Worm (Caenorhabditis elegans) whole organism, young adult: Measurements from ENCODE around the gene F10G7.9.

ENCODE experiments used
- B0035.1 ChIP-seq: sonication (generic microtip); optimal IDR thresholded peaks from 2 replicates; lab custom pipeline; 2016; ENCODE audit warnings: missing genetic modification characterization, mild to moderate bottlenecking, missing compliant biosample characterization, missing genotype, missing genetic modification reagents
- B0261.1 ChIP-seq: sonication (generic microtip); optimal IDR thresholded peaks from 2 replicates; lab custom pipeline; 2016; ENCODE audit warnings: mild to moderate bottlenecking, missing genetic modification characterization, moderate library complexity, missing compliant biosample characterization
- B0336.3 ChIP-seq: fragments of 200-800 bp; sonication (Bioruptor generic); IDR thresholded peaks from 2 replicates; pipeline ENCODE4 v1.3.6; 2022; ENCODE audit warnings: missing genetic modification characterization, missing compliant biosample characterization
- F22D6.2 ChIP-seq: sonication (generic microtip); optimal IDR thresholded peaks from 2 replicates; lab custom pipeline; 2016; ENCODE audit warnings: mild to moderate bottlenecking, missing genetic modification characterization, missing compliant biosample characterization
- F23B12.7 ChIP-seq: sonication (generic microtip); optimal IDR thresholded peaks from 2 replicates; lab custom pipeline; 2017; ENCODE audit warnings: missing genetic modification characterization, mild to moderate bottlenecking, missing compliant biosample characterization, antibody characterized with exemption, moderate library complexity; ENCODE audit not compliant: insufficient read depth
- F52B5.7 ChIP-seq: sonication (generic microtip); optimal IDR thresholded peaks from 2 replicates; lab custom pipeline; 2016; ENCODE audit warnings: mild to moderate bottlenecking, missing genetic modification characterization, missing compliant biosample characterization
- K12H6.12 ChIP-seq: fragments of 200-800 bp; sonication (Bioruptor generic); optimal IDR thresholded peaks from 2 replicates; lab custom pipeline; 2018; ENCODE audit warnings: mild to moderate bottlenecking, missing genetic modification characterization, missing compliant biosample characterization
- T07F8.4 ChIP-seq: sonication (generic microtip); optimal IDR thresholded peaks from 2 replicates; lab custom pipeline; 2016; ENCODE audit warnings: mild to moderate bottlenecking, missing genetic modification characterization, moderate library complexity, missing compliant biosample characterization
- Y53F4B.3 ChIP-seq: fragments of 200-800 bp; sonication (Bioruptor generic); IDR thresholded peaks from 2 replicates; pipeline ENCODE4 v1.3.6; 2022; ENCODE audit warnings: missing genetic modification reagents, missing genetic modification characterization, missing compliant biosample characterization
- Y53G8AR.9 ChIP-seq: fragments of 200-800 bp; sonication (Bioruptor generic); conservative IDR thresholded peaks from 2 replicates; pipeline ENCODE4 v1.3.6; 2022; ENCODE audit warnings: missing genetic modification reagents, missing genetic modification characterization, missing compliant biosample characterization
- Y95B8A.8 ChIP-seq: fragments of 200-800 bp; sonication (Bioruptor generic); IDR thresholded peaks from 2 replicates; pipeline ENCODE4 v1.3.6; 2022; ENCODE audit warnings: missing genetic modification reagents, missing genetic modification characterization, missing compliant biosample characterization
- ama-1 ChIP-seq, 3 experiments: fragments of 150-350 bp in 1 of 3; sonication (generic microtip) in 2 of 3; optimal IDR thresholded peaks; 2 replicates each; lab custom pipeline; 2014 to 2018; ENCODE audit warnings: missing biosample characterization in 2 of 3, missing genetic modification characterization in 2 of 3, missing genetic modification reagents in 2 of 3
- aptf-3 ChIP-seq: fragments of 200-800 bp; sonication (Bioruptor generic); IDR thresholded peaks from 2 replicates; pipeline ENCODE4 v1.3.6; 2022; ENCODE audit warnings: missing genetic modification characterization, missing compliant biosample characterization
- attf-5 ChIP-seq: fragments of 200-800 bp; sonication (Bioruptor generic); optimal IDR thresholded peaks from 2 replicates; lab custom pipeline; 2018; ENCODE audit warnings: mild to moderate bottlenecking, missing genetic modification characterization, missing compliant biosample characterization
- ccch-3 ChIP-seq: fragments of 200-800 bp; sonication (Bioruptor generic); optimal IDR thresholded peaks from 2 replicates; lab custom pipeline; 2018; ENCODE audit warnings: mild to moderate bottlenecking, missing genetic modification characterization, missing compliant biosample characterization
- cebp-1 ChIP-seq, 2 experiments: fragments of 200-800 bp in 1 of 2; sonication (Bioruptor generic) in 1 of 2; sonication (generic microtip) in 1 of 2; IDR thresholded peaks in 1 of 2; optimal IDR thresholded peaks in 1 of 2; 2 replicates each; pipeline versions ENCODE4 v1.3.6 to Lab custom; 2017 to 2022; ENCODE audit warnings: missing compliant biosample characterization in 2 of 2, missing genetic modification characterization in 2 of 2, mild to moderate bottlenecking in 1 of 2, missing genetic modification reagents in 1 of 2, moderate library complexity in 1 of 2
- ceh-40 ChIP-seq: fragments of 200-800 bp; sonication (Bioruptor generic); IDR thresholded peaks from 2 replicates; pipeline ENCODE4 v1.3.6; 2022; ENCODE audit warnings: missing genetic modification characterization, missing compliant biosample characterization
- ceh-58 ChIP-seq: fragments of 200-800 bp; sonication (Bioruptor generic); IDR thresholded peaks from 2 replicates; pipeline ENCODE4 v1.3.6; 2022; ENCODE audit warnings: missing genetic modification characterization, missing compliant biosample characterization
- chd-7 ChIP-seq: sonication (generic microtip); optimal IDR thresholded peaks from 2 replicates; lab custom pipeline; 2016; ENCODE audit warnings: mild to moderate bottlenecking, missing genetic modification characterization, moderate library complexity, missing compliant biosample characterization
- dox-1 ChIP-seq: fragments of 200-800 bp; sonication (Bioruptor generic); IDR thresholded peaks from 2 replicates; pipeline ENCODE4 v1.3.6; 2022; ENCODE audit warnings: missing genetic modification reagents, missing genetic modification characterization, missing compliant biosample characterization
- efl-1 ChIP-seq: fragments of 150-350 bp; optimal IDR thresholded peaks from 2 replicates; lab custom pipeline; 2014; ENCODE audit warnings: missing biosample characterization, missing genetic modification reagents, missing genetic modification characterization
- fkh-3 ChIP-seq: sonication (generic microtip); optimal IDR thresholded peaks from 2 replicates; lab custom pipeline; 2016; ENCODE audit warnings: mild to moderate bottlenecking, missing genetic modification characterization, missing compliant biosample characterization
- gei-17 ChIP-seq: fragments of 200-800 bp; sonication (Bioruptor generic); optimal IDR thresholded peaks from 2 replicates; lab custom pipeline; 2018; ENCODE audit warnings: mild to moderate bottlenecking, missing genetic modification characterization, missing compliant biosample characterization
- him-1 ChIP-seq: sonication (generic microtip); optimal IDR thresholded peaks from 2 replicates; lab custom pipeline; 2016; ENCODE audit warnings: missing genotype, missing genetic modification reagents, missing genetic modification characterization, missing compliant biosample characterization
- hmg-1.2 ChIP-seq: fragments of 200-800 bp; sonication (Bioruptor generic); IDR thresholded peaks from 2 replicates; pipeline ENCODE4 v1.3.6; 2022; ENCODE audit warnings: missing genetic modification reagents, missing genetic modification characterization, missing compliant biosample characterization
- let-607 ChIP-seq, 2 experiments: fragments of 200-800 bp in 1 of 2; sonication (Bioruptor generic) in 1 of 2; sonication (generic microtip) in 1 of 2; optimal IDR thresholded peaks; 2 replicates each; lab custom pipeline; 2016 to 2018; ENCODE audit warnings: mild to moderate bottlenecking in 2 of 2, missing compliant biosample characterization in 2 of 2, missing genetic modification characterization in 2 of 2, moderate library complexity in 2 of 2, missing genotype in 1 of 2
- lin-40 ChIP-seq: sonication (generic microtip); optimal IDR thresholded peaks from 2 replicates; lab custom pipeline; 2016; ENCODE audit warnings: missing genetic modification characterization, mild to moderate bottlenecking, missing compliant biosample characterization, missing genotype, missing genetic modification reagents
- lin-54 ChIP-seq: fragments of 200-800 bp; sonication (Bioruptor generic); optimal IDR thresholded peaks from 2 replicates; lab custom pipeline; 2018; ENCODE audit warnings: mild to moderate bottlenecking, missing genetic modification characterization, missing compliant biosample characterization
- madf-6 ChIP-seq: fragments of 200-800 bp; sonication (Bioruptor generic); IDR thresholded peaks from 2 replicates; pipeline ENCODE4 v1.3.6; 2022; ENCODE audit warnings: missing genetic modification reagents, missing genetic modification characterization, missing compliant biosample characterization
- madf-8 ChIP-seq: fragments of 200-800 bp; sonication (Bioruptor generic); conservative IDR thresholded peaks from 2 replicates; pipeline ENCODE4 v1.3.6; 2022; ENCODE audit warnings: missing genetic modification reagents, missing genetic modification characterization, missing compliant biosample characterization
- mes-4 ChIP-seq: sonication (generic microtip); optimal IDR thresholded peaks from 2 replicates; lab custom pipeline; 2016; ENCODE audit warnings: missing genotype, missing genetic modification characterization, missing compliant biosample characterization
- nfyb-1 ChIP-seq: fragments of 200-800 bp; sonication (Bioruptor generic); IDR thresholded peaks from 2 replicates; pipeline ENCODE4 v1.3.6; 2022; ENCODE audit warnings: missing genetic modification reagents, missing genetic modification characterization, missing compliant biosample characterization
- nhr-80 ChIP-seq: sonication (generic microtip); optimal IDR thresholded peaks from 2 replicates; lab custom pipeline; 2016; ENCODE audit warnings: missing genetic modification characterization, missing compliant biosample characterization
- rcor-1 ChIP-seq: fragments of 200-800 bp; sonication (Bioruptor generic); IDR thresholded peaks from 2 replicates; pipeline ENCODE4 v1.3.6; 2022; ENCODE audit warnings: missing genetic modification reagents, missing genetic modification characterization, missing compliant biosample characterization
- repo-1 ChIP-seq: sonication (generic microtip); optimal IDR thresholded peaks from 2 replicates; lab custom pipeline; 2017; ENCODE audit warnings: mild to moderate bottlenecking, missing genetic modification characterization, missing compliant biosample characterization
- rpc-1 ChIP-seq, 2 experiments: fragments of 150-350 bp in 1 of 2; sonication (generic microtip) in 1 of 2; optimal IDR thresholded peaks; 2 replicates each; lab custom pipeline; 2014 to 2018; ENCODE audit warnings: missing biosample characterization in 1 of 2, missing genetic modification characterization in 1 of 2, missing genetic modification reagents in 1 of 2, missing genotype in 1 of 2
- sdz-38 ChIP-seq: sonication (generic microtip); optimal IDR thresholded peaks from 2 replicates; lab custom pipeline; 2016; ENCODE audit warnings: missing genotype, missing genetic modification characterization, missing compliant biosample characterization
- snpc-3.4 ChIP-seq: sonication (generic microtip); optimal IDR thresholded peaks from 2 replicates; lab custom pipeline; 2017; ENCODE audit warnings: missing genetic modification characterization, mild to moderate bottlenecking, missing compliant biosample characterization, antibody characterized with exemption, moderate library complexity, missing genotype, missing genetic modification reagents
- sptf-2 ChIP-seq: fragments of 200-800 bp; sonication (Bioruptor generic); optimal IDR thresholded peaks from 2 replicates; lab custom pipeline; 2018; ENCODE audit warnings: mild to moderate bottlenecking, missing genetic modification characterization, missing compliant biosample characterization
- tlf-1 ChIP-seq: fragments of 200-800 bp; sonication (Bioruptor generic); optimal IDR thresholded peaks from 2 replicates; lab custom pipeline; 2018; ENCODE audit warnings: mild to moderate bottlenecking, missing genetic modification characterization, missing compliant biosample characterization
- unc-130 ChIP-seq: sonication (generic microtip); optimal IDR thresholded peaks from 2 replicates; lab custom pipeline; 2016; ENCODE audit warnings: missing genetic modification reagents, missing genetic modification characterization, missing compliant biosample characterization
- xnd-1 ChIP-seq: sonication (generic microtip); optimal IDR thresholded peaks from 2 replicates; lab custom pipeline; 2016; ENCODE audit warnings: missing genotype, missing genetic modification reagents, missing genetic modification characterization, missing compliant biosample characterization

Gene F10G7.9

ce11 chrII:4726120-4726519, 19.8 kb upstream of the F10G7.9 start, which contains the start of gene F10G7.10:
Gene F10G7.10, minus strand, starts transcription at chrII:4726264.
- TF ChIP-seq gei-17 (no peak), T07F8.4 (no peak), attf-5 (GFP tag; lab: Kevin White, UChicago) (peak; percentile 46), nfyb-1 (GFP tag; lab: Robert Waterston, UW) (no peak), ceh-40 (GFP tag; lab: Robert Waterston, UW) (no peak), B0035.1 (tag; lab: Kevin White, UChicago) (no peak), rcor-1 (GFP tag; lab: Robert Waterston, UW) (no peak), F52B5.7 (no peak), chd-7 (tag; lab: Kevin White, UChicago) (no peak), K12H6.12 (no peak), rpc-1 (optimal IDR thresholded peaks at IDR 0.05; lab: Kevin White, UChicago) (no peak), rpc-1 (tag; optimal IDR thresholded peaks at IDR 0.05; lab: Kevin White, UChicago) (no peak), ceh-58 (GFP tag; lab: Robert Waterston, UW) (no peak), sptf-2 (GFP tag; lab: Kevin White, UChicago) (no peak), efl-1 (GFP tag; lab: Kevin White, UChicago) (no peak), F23B12.7 (tag; lab: Kevin White, UChicago) (no peak), B0261.1 (tag; lab: Kevin White, UChicago) (no peak), F22D6.2 (tag; lab: Kevin White, UChicago) (no peak), lin-54 (GFP tag; lab: Kevin White, UChicago) (no peak), aptf-3 (GFP tag; lab: Robert Waterston, UW) (no peak), hmg-1.2 (GFP tag; lab: Robert Waterston, UW) (peak; percentile 35; the same call in 1 of the 2 replicates), ccch-3 (GFP tag; lab: Kevin White, UChicago) (no peak), cebp-1 (GFP tag; IDR thresholded peaks at IDR 0.05; lab: Robert Waterston, UW) (no peak), cebp-1 (tag; optimal IDR thresholded peaks at IDR 0.05; lab: Kevin White, UChicago) (peak; percentile 62), sdz-38 (no peak)

- TF ChIP-seq dox-1 (GFP tag; lab: Robert Waterston, UW) = 0 out of 2 replicates have a peak, but pooled peaks have one; percentile 24
- no peak for TF ChIP-seq lin-54 (GFP tag; lab: Kevin White, UChicago)
- peak in 1 of 2 experiments; percentile 87 for TF ChIP-seq let-607 (tag; optimal IDR thresholded peaks at IDR 0.05; lab: Kevin White, UChicago)
- TF ChIP-seq B0035.1 (tag; lab: Kevin White, UChicago) = no peak
- TF ChIP-seq madf-8 = no peak
- peak; percentile 89 for TF ChIP-seq nhr-80 (tag; lab: Kevin White, UChicago)
- TF ChIP-seq snpc-3.4 (tag; lab: Kevin White, UChicago) = no peak
- TF ChIP-seq attf-5 (GFP tag; lab: Kevin White, UChicago) = peak; percentile 50
- 0 out of 2 replicates have a peak, but pooled peaks have one; percentile 29 for TF ChIP-seq cebp-1 (GFP tag; IDR thresholded peaks at IDR 0.05; lab: Robert Waterston, UW)
- peak; percentile 70 for TF ChIP-seq cebp-1 (tag; optimal IDR thresholded peaks at IDR 0.05; lab: Kevin White, UChicago)
These were observed 9.4 kb upstream of the F10G7.9 start, which contains the start of gene F41C3.8 for ce11 chrII:4715676-4716075. Gene F41C3.8, plus strand, starts transcription at chrII:4716046.

ce11 chrII:4710813-4711212, 4.5 kb upstream of the F10G7.9 start:
- TF ChIP-seq xnd-1 (tag; lab: Kevin White, UChicago) (no peak), fkh-3 (no peak)
- TF ChIP-seq, all 124 proteins: peak for 0

- TF ChIP-seq chd-7 (tag; lab: Kevin White, UChicago) (peak; percentile 49), Y95B8A.8 (GFP tag; lab: Robert Waterston, UW) (0 out of 2 replicates have a peak, but pooled peaks have one; percentile 8), madf-6 (peak; percentile 40), hmg-1.2 (GFP tag; lab: Robert Waterston, UW) (no peak), Y53F4B.3 (GFP tag; lab: Robert Waterston, UW) (no peak), tlf-1 (GFP tag; lab: Kevin White, UChicago) (peak; percentile 9), lin-40 (tag; lab: Kevin White, UChicago) (peak; percentile 9), Y53G8AR.9 (GFP tag; lab: Robert Waterston, UW) (0 out of 2 replicates have a peak, but pooled peaks have one; percentile 61), ama-1 (optimal IDR thresholded peaks at IDR 0.05; lab: Kevin White, UChicago) (no peak), ama-1 (GFP tag; optimal IDR thresholded peaks at IDR 0.05; lab: Kevin White, UChicago) (peak in 1 of 2 experiments; percentile 71), him-1 (peak; percentile 5), unc-130 (peak; percentile 46), B0336.3 (GFP tag; lab: Robert Waterston, UW) (peak; percentile 66; the same call in 1 of the 2 replicates), repo-1 (tag; lab: Kevin White, UChicago) (peak; percentile 60), mes-4 (tag; lab: Kevin White, UChicago) (no peak)
These were observed 3.8 kb upstream of the F10G7.9 start, which contains the start of gene tag-151 for ce11 chrII:4710120-4710519. Gene tag-151, plus strand, starts transcription at chrII:4710277.
